Fruit fly (Drosophila melanogaster): ENCODE data around the gene ca.

ca gene

DNA sequence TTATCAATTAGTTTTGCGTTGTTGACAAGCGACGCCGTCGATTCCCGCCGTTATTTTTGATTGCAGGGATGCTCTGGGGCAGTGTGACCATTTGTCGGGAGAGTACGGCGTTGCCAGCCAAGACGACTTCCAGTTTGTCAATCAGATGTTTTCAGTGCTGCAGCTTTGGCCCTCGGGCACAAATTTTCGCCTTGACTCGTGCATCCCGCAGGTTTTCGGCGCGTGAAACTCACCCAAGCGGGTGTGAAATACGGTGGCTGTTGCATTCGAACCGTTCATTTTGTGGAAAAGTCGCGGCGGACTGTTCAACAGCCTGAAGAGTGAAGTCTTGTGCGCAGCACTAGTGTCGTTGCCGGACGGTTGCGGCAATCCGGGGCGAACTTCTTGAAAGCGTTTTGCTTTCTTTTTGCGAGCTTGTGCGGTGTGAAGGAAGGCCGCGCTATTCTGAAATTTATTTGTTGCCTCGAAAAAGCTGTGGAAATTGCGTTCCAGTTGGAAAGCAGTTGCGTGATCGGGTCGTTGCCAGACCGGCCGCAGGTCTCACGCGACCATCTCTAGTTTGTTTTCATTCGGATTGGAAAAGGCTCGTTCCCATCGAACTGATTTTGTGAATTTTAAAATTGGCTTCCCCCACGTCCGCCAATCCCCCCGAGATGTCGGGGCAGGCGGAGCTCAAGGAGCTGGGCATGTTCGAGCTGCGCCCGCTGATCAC, at the start of gene ca, which contains the start of gene ncd:
ca (plus strand) TSS at position 130 of the 712 bp plus-strand sequence.
ncd (minus strand) TSS at position 446 of the 712 bp plus-strand sequence.
- TF ChIP-seq noc (tag; optimal IDR thresholded peaks at IDR 0.05): no peak

- no peak for TF ChIP-seq noc (tag; optimal IDR thresholded peaks at IDR 0.05)
Observed at dm6 chr3R:29757226-29757625, 49.4 kb upstream of the ca start.

- TF ChIP-seq noc (tag; optimal IDR thresholded peaks at IDR 0.05): no peak
Observed at dm6 chr3R:29757681-29758080, 48.9 kb upstream of the ca start.

DNA sequence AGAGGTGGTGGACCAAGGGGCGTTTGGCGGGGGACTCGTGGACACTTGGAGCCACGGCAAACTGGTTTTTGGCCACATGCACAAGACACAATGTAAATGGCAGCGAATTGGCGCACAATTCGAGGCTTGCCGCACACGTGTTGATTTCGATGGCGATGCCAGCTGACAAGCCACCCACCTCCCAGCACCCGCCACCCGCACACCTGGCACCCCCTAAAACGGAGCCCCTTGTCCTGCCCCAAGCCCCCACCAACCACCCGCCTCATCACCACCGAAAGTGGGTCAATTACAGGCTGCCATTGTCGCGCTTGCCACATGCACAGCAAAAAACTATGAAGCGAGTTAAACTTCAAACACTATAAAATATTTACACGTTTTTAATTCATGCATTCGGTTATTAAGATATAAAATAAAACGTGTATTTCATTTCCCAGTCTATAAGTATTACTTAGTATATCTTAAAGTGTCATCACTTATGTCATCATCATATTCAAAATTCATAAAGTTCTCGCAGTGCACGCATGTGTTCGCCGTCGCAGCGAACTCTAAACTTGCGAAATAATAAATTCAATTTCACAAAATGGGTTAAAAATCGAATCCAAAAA, 48.4 kb upstream of the ca start:
- no peak for TF ChIP-seq noc (tag; optimal IDR thresholded peaks at IDR 0.05)

dm6 chr3R:29758734-29759131, 47.9 kb upstream of the ca start:
- TF ChIP-seq noc (tag; optimal IDR thresholded peaks at IDR 0.05): no peak

DNA sequence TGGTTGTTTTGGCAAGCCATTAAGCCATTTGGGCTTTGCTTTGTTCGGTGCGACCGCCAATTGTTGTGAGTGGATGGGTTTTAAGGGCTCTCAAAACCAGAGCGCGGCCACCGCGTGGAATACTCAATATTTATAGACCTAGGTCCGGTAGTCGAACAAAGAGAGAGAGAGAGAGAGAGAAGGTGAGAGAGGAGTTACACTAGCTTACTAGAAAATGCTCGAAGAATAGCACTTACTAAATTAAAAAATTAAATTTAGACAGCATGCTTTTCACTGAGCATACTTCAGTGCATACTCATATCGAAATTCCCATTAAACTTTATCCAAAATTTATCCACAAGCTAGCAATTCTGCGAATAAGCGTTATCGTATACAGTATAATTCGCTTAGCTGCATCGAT, 46.6 kb upstream of the ca start:
- no peak for TF ChIP-seq noc (tag; optimal IDR thresholded peaks at IDR 0.05)

DNA sequence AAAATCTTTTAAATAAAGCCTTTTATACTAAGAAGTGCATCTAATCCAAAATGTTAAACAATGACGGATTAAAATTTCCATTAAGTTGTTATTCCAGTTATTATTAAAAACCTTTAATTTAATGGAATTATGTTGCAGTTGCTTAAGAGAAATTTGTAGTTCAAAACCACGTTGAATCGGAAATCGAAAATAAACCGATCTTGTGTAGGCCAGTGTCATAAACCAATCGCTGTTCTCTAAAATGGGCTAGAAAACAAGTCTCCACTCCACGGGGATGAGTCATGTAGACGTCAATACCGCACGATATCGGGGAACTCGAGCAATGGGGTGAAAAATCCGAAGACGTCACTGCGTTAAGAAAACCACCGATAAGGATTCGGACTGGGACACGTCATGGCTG, 45.0 kb upstream of the ca start:
- no peak for TF ChIP-seq noc (tag; optimal IDR thresholded peaks at IDR 0.05)

dm6 chr3R:29762297-29762696, 44.3 kb upstream of the ca start:
- no peak for TF ChIP-seq noc (tag; optimal IDR thresholded peaks at IDR 0.05)

DNA sequence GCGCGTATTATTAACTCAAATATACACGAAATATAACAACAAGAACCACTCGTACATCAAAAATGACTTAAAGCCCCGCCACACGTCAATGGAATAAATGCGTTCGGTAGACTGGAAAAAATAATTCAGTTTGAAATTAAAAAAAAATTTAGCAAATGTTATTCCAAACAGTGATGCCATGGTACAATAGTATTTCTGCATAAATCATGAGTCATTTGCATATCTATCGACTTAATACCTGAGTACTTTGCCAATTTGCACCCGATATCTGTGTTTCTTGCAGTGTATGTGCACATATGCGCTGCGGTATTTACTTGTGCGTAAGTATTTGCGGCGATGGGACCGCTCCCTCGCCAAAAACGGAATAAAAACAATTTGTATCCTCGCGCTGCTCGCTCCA, 43.5 kb upstream of the ca start:
- TF ChIP-seq noc (tag; optimal IDR thresholded peaks at IDR 0.05): no peak

DNA sequence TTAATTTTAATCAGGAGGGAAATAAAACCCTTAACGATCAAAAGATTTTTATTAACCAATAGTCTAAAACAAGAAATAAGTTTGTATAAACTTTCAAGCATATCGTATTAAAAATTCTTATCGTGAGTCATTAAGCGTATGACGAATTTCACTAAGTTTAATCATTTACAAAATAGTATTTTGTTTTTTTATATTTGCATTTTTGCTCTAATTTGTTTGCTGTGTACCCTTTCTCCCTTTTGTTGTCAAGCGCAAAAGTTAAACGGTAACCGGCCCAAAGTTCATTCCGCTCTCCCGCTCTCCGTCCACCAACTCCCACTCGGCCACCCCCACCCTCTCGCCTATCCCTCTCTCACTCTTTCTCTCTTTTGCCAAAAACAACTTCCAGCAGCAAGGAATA, 42.8 kb upstream of the ca start:
- no peak for TF ChIP-seq noc (tag; optimal IDR thresholded peaks at IDR 0.05)

DNA sequence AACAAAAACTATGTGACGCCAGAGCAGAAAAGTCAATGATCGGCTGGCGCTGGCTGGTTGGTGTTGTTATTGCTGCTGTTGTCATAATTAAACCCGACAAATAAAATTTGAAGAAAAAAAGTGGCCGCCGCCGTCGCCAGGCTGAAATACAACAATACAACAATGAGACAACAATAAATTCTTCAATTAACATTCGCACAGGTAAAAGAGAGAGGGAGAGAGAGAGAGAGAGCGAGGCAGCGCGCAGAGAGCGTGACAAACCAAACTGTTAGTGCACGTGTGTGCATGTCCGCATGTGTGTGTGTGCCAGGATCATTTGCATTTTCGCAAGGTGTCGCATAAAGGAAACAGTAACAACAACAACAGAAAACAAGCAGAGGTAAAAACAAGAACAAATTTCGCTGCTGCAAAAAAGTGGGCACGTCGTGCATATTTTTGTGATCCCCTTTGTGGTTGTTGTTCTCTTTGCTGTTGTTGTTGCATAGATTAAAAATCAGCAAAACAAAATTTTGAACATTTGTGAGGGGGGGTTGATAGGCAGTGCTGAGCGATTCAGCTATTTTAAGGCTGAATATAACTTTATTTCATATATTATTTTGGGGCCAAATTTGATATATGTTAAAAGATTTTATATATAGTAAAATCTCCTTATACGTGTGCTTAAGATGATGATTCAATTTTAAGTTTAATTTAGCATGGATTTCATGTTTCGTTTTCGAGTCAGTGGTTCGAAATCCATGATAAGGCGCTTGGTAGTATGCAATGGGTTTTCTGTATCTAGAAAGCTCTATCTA, 42.2 kb upstream of the ca start:
- no peak for TF ChIP-seq noc (tag; optimal IDR thresholded peaks at IDR 0.05)

DNA sequence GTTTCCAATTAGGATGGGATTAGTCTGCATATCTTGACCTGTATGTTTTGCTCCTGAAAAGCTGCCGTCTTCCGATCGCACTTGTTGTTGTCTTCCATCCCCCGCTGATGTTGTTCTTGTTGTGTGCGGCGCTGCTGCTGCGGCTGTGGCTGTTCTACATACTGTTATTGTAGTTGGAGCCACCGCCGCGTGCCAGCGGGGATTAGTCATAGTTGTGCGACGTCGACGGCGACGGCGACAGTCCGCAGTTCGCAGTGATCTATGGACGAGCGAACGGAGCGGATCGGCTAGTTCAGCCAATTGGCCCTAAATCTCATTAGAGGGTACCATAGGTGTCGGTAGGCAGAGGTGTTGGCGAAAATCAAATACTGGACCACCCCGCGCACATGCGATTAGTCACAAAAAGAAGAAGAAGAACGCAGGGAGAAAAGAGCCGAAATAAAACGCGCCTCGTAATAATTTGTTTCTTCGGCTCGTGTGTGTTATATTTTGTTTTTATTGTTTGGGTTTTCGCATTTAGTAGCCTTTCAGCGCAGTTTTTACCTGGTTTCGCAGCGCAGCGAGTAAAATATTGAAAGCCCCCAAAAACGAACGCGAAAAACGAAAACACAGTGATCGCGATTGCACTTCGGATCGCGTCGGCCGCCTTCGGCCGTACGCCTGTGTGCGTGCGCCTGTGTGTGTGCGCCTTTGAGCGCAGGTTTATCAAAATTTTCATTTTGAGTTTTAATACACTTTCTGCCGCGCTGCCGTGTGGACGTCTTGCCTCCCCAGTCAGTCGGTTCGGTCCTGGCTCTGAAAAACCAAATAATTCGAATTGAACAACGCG, 41.1 kb upstream of the ca start, which contains the start of gene kay:
kay (plus strand) TSS at position 729 of the 829 bp plus-strand sequence.
- no peak for TF ChIP-seq noc (tag; optimal IDR thresholded peaks at IDR 0.05)

dm6 chr3R:29767236-29767635, 39.4 kb upstream of the ca start:
- no peak for TF ChIP-seq noc (tag; optimal IDR thresholded peaks at IDR 0.05)

DNA sequence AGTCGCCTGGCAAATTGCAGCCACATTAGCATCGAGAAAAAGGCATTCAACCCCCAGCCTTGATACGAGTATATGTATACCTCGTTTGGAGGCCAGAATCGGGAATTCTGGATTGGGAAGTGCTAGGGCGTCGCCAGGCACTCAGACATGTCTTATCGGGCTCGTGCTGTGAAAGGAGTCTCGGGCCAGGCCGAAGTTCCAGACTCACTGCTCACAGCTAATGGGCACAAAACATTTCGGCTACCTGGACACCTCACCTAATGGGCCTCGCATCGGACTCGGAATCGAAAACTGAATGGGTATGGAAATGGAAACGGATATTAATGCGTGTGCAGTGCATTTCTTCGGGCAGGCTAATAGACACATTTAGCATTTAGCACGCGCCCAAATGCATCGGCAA, 35.7 kb upstream of the ca start:
- TF ChIP-seq noc (tag; optimal IDR thresholded peaks at IDR 0.05): no peak

DNA sequence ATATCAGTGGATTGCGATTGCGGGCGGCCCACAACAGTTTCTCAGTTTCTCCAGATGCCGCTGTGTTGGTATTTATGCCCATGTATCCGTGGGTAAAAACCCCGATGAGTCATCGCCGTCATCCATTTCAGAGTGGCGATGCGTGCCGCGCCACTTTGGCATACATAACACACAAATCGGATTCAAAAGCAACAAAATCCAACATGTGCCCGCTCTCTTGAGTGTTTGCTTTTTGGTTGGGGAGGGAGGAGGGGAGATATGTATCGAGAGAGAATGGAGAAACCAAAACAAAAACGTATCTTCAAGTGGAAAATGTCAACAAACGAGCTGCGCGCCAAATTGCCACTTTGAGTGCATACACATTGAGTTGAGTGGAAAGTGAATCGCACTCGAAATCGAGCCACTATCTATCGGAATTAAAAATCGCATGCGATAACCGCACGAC, 34.9 kb upstream of the ca start:
- no peak for TF ChIP-seq noc (tag; optimal IDR thresholded peaks at IDR 0.05)
